Worm (Caenorhabditis elegans) whole organism, midembryonic: ENCODE measurements around the gene F53F4.16.

ENCODE experiments used
- T22C8.4 ChIP-seq: fragments of 200-800 bp; sonication (Bioruptor generic); IDR thresholded peaks from 2 replicates; pipeline ENCODE4 v1.3.6; 2022; ENCODE audit warnings: missing genetic modification characterization, missing compliant biosample characterization
- cog-1 ChIP-seq: sonication (generic microtip); optimal IDR thresholded peaks from 2 replicates; lab custom pipeline; 2016; ENCODE audit warnings: missing genetic modification characterization, missing compliant biosample characterization
- flt-1 ChIP-seq: fragments of 200-800 bp; sonication (Bioruptor generic); IDR thresholded peaks from 2 replicates; pipeline ENCODE4 v1.3.6; 2022; ENCODE audit warnings: missing genetic modification characterization, missing compliant biosample characterization
- klf-2 ChIP-seq: fragments of 200-800 bp; sonication (Bioruptor generic); conservative IDR thresholded peaks from 2 replicates; pipeline ENCODE4 v1.3.6; 2022; ENCODE audit warnings: missing genetic modification reagents, missing genetic modification characterization, missing compliant biosample characterization
- med-1 ChIP-seq: sonication (generic microtip); optimal IDR thresholded peaks from 2 replicates; lab custom pipeline; 2017; ENCODE audit warnings: missing genetic modification characterization, mild to moderate bottlenecking, missing compliant biosample characterization, antibody characterized with exemption, missing genetic modification reagents; ENCODE audit not compliant: insufficient read depth
- ref-1 ChIP-seq: fragments of 200-800 bp; sonication (Bioruptor generic); conservative IDR thresholded peaks from 2 replicates; pipeline ENCODE4 v1.3.6; 2022; ENCODE audit warnings: missing genetic modification reagents, missing genetic modification characterization, missing compliant biosample characterization
- tab-1 ChIP-seq: fragments of 200-800 bp; sonication (Bioruptor generic); IDR thresholded peaks from 2 replicates; pipeline ENCODE4 v1.3.6; 2022; ENCODE audit warnings: missing genetic modification characterization, missing compliant biosample characterization
- ztf-23 ChIP-seq: fragments of 200-800 bp; sonication (Bioruptor generic); IDR thresholded peaks from 2 replicates; pipeline ENCODE4 v1.3.6; 2022; ENCODE audit warnings: missing genetic modification reagents, missing genetic modification characterization, missing compliant biosample characterization
- ztf-29 ChIP-seq: fragments of 200-800 bp; sonication (Bioruptor generic); IDR thresholded peaks from 2 replicates; pipeline ENCODE4 v1.3.6; 2022; ENCODE audit warnings: missing genetic modification reagents, missing genetic modification characterization, missing compliant biosample characterization

- TF ChIP-seq ztf-23 (GFP tag; lab: Robert Waterston, UW) (no peak), T22C8.4 (GFP tag; lab: Robert Waterston, UW) (no peak), cog-1 (tag; lab: Kevin White, UChicago) (no peak), ztf-29 (GFP tag; lab: Robert Waterston, UW) (no peak), med-1 (no peak), flt-1 (GFP tag; lab: Robert Waterston, UW) (no peak), ref-1 (GFP tag; lab: Robert Waterston, UW) (no peak), tab-1 (GFP tag; lab: Robert Waterston, UW) (no peak), klf-2 (GFP tag; lab: Robert Waterston, UW) (no peak)
These were observed 944 bp downstream of the F53F4.16 start, which contains the start of gene F53F4.15 for ce11 chrV:13620676-13621075.
